Comparison of ENCODE assay signal across 1 fruit fly cellular context in the genomic region with DNA sequence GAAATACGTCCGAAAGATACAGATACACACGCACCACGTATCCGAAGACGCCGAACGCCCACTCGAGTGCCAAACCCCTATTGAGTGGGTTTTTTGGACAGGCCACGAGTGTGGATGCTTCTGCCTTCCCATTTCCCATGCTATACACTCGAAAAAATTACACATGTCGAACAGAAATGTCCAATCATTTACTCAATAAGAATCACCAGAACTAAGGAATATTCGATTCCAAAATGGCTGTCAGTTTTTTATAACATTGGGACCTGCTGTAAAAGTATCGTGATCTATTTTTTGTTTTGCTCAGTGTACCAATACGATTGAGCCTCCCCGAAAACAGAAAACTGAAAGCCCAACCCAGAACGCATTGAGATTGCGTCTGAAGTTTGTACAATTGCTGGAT.
TF ChIP-seq lines count a peak whose summit lies in the region.

No protein-coding gene starts in this region.

TF ChIP-seq in whole organism, embryonic, 481 proteins besides CTCF, POLR2A, EP300 and RAD21 (continued from another document):
- TF ChIP-seq Xbp1 (GFP tag; optimal IDR thresholded peaks at IDR 0.05; lab: Kevin White, UChicago) (peak; percentile 84), Opbp (GFP tag; IDR thresholded peaks at IDR 0.05; lab: Robert Waterston, UW; ENCODE audit: partially characterized antibody) (no peak), emc (GFP tag; optimal IDR thresholded peaks at IDR 0.05; lab: Kevin White, UChicago) (peak; percentile 41), Ets97D (GFP tag; optimal IDR thresholded peaks at IDR 0.05; lab: Kevin White, UChicago) (peak; percentile 48), CG12155 (GFP tag; optimal IDR thresholded peaks at IDR 0.05; lab: Kevin White, UChicago) (peak; percentile 76), gsb (GFP tag; IDR thresholded peaks at IDR 0.05; lab: Robert Waterston, UW) (no peak), sens (GFP tag; lab: Kevin White, UChicago) (peak; percentile 93), Hr3 (GFP tag; optimal IDR thresholded peaks at IDR 0.05; lab: Kevin White, UChicago) (peak; percentile 66), zfh1 (GFP tag; IDR thresholded peaks at IDR 0.05; lab: Robert Waterston, UW) (peak; percentile 88), ewg (GFP tag; optimal IDR thresholded peaks at IDR 0.05; lab: Kevin White, UChicago) (peak; percentile 60), ash1 (GFP tag; optimal IDR thresholded peaks at IDR 0.05; lab: Kevin White, UChicago) (no peak), Drgx (GFP tag; IDR thresholded peaks at IDR 0.05; lab: Robert Waterston, UW) (peak; percentile 41; the same call in 1 of the 2 replicates), CG3281 (GFP tag; optimal IDR thresholded peaks at IDR 0.05; lab: Kevin White, UChicago) (peak; percentile 55), zf30C (GFP tag; optimal IDR thresholded peaks at IDR 0.05; lab: Kevin White, UChicago) (peak; percentile 66), Jarid2 (GFP tag; optimal IDR thresholded peaks at IDR 0.05; lab: Kevin White, UChicago) (peak; percentile 41), CG2199 (GFP tag; IDR thresholded peaks at IDR 0.05; lab: Robert Waterston, UW) (0 out of 3 replicates have a peak, but pooled peaks have one; percentile 58), CG7786 (GFP tag; optimal IDR thresholded peaks at IDR 0.05; lab: Kevin White, UChicago) (peak; percentile 70), Blimp-1 (GFP tag; optimal IDR thresholded peaks at IDR 0.05; lab: Kevin White, UChicago) (peak; percentile 85), CG12104 (GFP tag; optimal IDR thresholded peaks at IDR 0.05; lab: Kevin White, UChicago) (peak; percentile 67), kay (GFP tag; optimal IDR thresholded peaks at IDR 0.05; lab: Kevin White, UChicago) (no peak), knrl (GFP tag; IDR thresholded peaks at IDR 0.05; lab: Robert Waterston, UW; ENCODE audit: partially characterized antibody) (no peak), vfl (GFP tag; optimal IDR thresholded peaks at IDR 0.05; lab: Kevin White, UChicago) (no peak), Hand (GFP tag; optimal IDR thresholded peaks at IDR 0.05; lab: Kevin White, UChicago) (peak; percentile 2), CG43689 (GFP tag; IDR thresholded peaks at IDR 0.05; lab: Robert Waterston, UW) (no peak), CG6175 (GFP tag; IDR thresholded peaks at IDR 0.05; lab: Robert Waterston, UW) (no peak), NC2β (GFP tag; optimal IDR thresholded peaks at IDR 0.05; lab: Kevin White, UChicago) (peak; percentile 79), NK7.1 (GFP tag; optimal IDR thresholded peaks at IDR 0.05; lab: Kevin White, UChicago) (peak; percentile 67), hbn (GFP tag; IDR thresholded peaks at IDR 0.05; lab: Robert Waterston, UW; ENCODE audit: partially characterized antibody) (no peak), rib (GFP tag; IDR thresholded peaks at IDR 0.05; lab: Robert Waterston, UW) (no peak), CG6813 (GFP tag; optimal IDR thresholded peaks at IDR 0.05; lab: Kevin White, UChicago) (peak; percentile 67), CG31224 (GFP tag; IDR thresholded peaks at IDR 0.05; lab: Robert Waterston, UW) (peak; percentile 53), bigmax (GFP tag; optimal IDR thresholded peaks at IDR 0.05; lab: Kevin White, UChicago) (no peak), org-1 (GFP tag; optimal IDR thresholded peaks at IDR 0.05; lab: Kevin White, UChicago) (peak; percentile 79), CG11247 (GFP tag; IDR thresholded peaks at IDR 0.05; lab: Robert Waterston, UW) (peak; percentile 56), CG8924 (tag; optimal IDR thresholded peaks at IDR 0.05; lab: Kevin White, UChicago) (peak; percentile 75), Aef1 (GFP tag; IDR thresholded peaks at IDR 0.05; lab: Robert Waterston, UW) (peak; percentile 48), Fer1 (GFP tag; optimal IDR thresholded peaks at IDR 0.05; lab: Kevin White, UChicago) (peak; percentile 62), Myb (GFP tag; optimal IDR thresholded peaks at IDR 0.05; lab: Kevin White, UChicago) (peak; percentile 57), CG13123 (GFP tag; optimal IDR thresholded peaks at IDR 0.05; lab: Kevin White, UChicago) (peak; percentile 69), Mad (GFP tag; optimal IDR thresholded peaks at IDR 0.05; lab: Kevin White, UChicago) (peak; percentile 82), CG17359 (tag; optimal IDR thresholded peaks at IDR 0.05; lab: Kevin White, UChicago) (peak; percentile 73), CG6272 (GFP tag; IDR thresholded peaks at IDR 0.05; lab: Robert Waterston, UW) (peak; percentile 48), H15 (GFP tag; IDR thresholded peaks at IDR 0.05; lab: Robert Waterston, UW) (0 out of 3 replicates have a peak, but pooled peaks have one; percentile 50), dimm (GFP tag; IDR thresholded peaks at IDR 0.05; lab: Robert Waterston, UW) (no peak), ken (GFP tag; IDR thresholded peaks at IDR 0.05; lab: Robert Waterston, UW) (peak; percentile 80; the same call in 2 of the 3 replicates), CG17328 (GFP tag; IDR thresholded peaks at IDR 0.05; lab: Robert Waterston, UW) (peak; percentile 82), CG8765 (GFP tag; IDR thresholded peaks at IDR 0.05; lab: Robert Waterston, UW) (peak; percentile 55; the same call in 1 of the 2 replicates), CG11696 (GFP tag; IDR thresholded peaks at IDR 0.05; lab: Robert Waterston, UW) (peak; percentile 42; the same call in 1 of the 2 replicates), CG5245 (GFP tag; optimal IDR thresholded peaks at IDR 0.05; lab: Kevin White, UChicago) (peak; percentile 90), HLH4C (GFP tag; IDR thresholded peaks at IDR 0.05; lab: Robert Waterston, UW; ENCODE audit: partially characterized antibody) (no peak), nom (GFP tag; optimal IDR thresholded peaks at IDR 0.05; lab: Kevin White, UChicago) (no peak), dan (GFP tag; IDR thresholded peaks at IDR 0.05; lab: Robert Waterston, UW) (no peak)
TF ChIP-seq in whole organism, embryonic: peak in this region for 347.
